Fruit fly (Drosophila melanogaster) whole organism, embryonic: Measurements from ENCODE around the gene Cyp4d20.

ENCODE experiments used
- Awh ChIP-seq: fragments of 200-800 bp; sonication (Bioruptor generic); IDR thresholded peaks from 2 replicates; pipeline ENCODE4, ENCODE4 v1.3.6; 2022; ENCODE audit warnings: missing biosample characterization, missing genetic modification characterization
- CG11504 ChIP-seq: fragments of 200-800 bp; sonication (Bioruptor generic); optimal IDR thresholded peaks from 3 replicates; lab custom pipeline; 2019; ENCODE audit warnings: missing biosample characterization, mild to moderate bottlenecking, missing genetic modification characterization, moderate library complexity
- CG12071 ChIP-seq: fragments of 200-800 bp; sonication (Bioruptor generic); optimal IDR thresholded peaks from 3 replicates; lab custom pipeline; 2018; ENCODE audit warnings: missing biosample characterization, mild to moderate bottlenecking, missing genetic modification characterization
- CG1233 ChIP-seq: fragments of 200-800 bp; sonication (Bioruptor generic); optimal IDR thresholded peaks from 4 replicates; lab custom pipeline; 2018; ENCODE audit warnings: missing biosample characterization, mild to moderate bottlenecking, missing genetic modification characterization
- CG12942 ChIP-seq: fragments of 200-800 bp; sonication (Bioruptor generic); optimal IDR thresholded peaks from 3 replicates; lab custom pipeline; 2016; ENCODE audit warnings: missing biosample characterization, missing genetic modification characterization
- CG15601 ChIP-seq: fragments of 200-800 bp; sonication (Bioruptor generic); optimal IDR thresholded peaks from 3 replicates; lab custom pipeline; 2019; ENCODE audit warnings: missing biosample characterization, mild to moderate bottlenecking, missing genetic modification characterization, moderate library complexity
- CG17568 ChIP-seq: fragments of 200-800 bp; sonication (Bioruptor generic); optimal IDR thresholded peaks from 2 replicates; lab custom pipeline; 2018; ENCODE audit warnings: missing biosample characterization, mild to moderate bottlenecking, missing genetic modification characterization, moderate library complexity
- CG1792 ChIP-seq: fragments of 200-800 bp; sonication (Bioruptor generic); optimal IDR thresholded peaks from 2 replicates; lab custom pipeline; 2016; ENCODE audit warnings: missing biosample characterization, missing genetic modification characterization
- CG18764 ChIP-seq: fragments of 200-800 bp; sonication (Bioruptor generic); optimal IDR thresholded peaks from 3 replicates; lab custom pipeline; 2016; ENCODE audit warnings: missing biosample characterization, missing genetic modification characterization
- CG30403 ChIP-seq: fragments of 200-800 bp; sonication (Bioruptor generic); optimal IDR thresholded peaks from 3 replicates; lab custom pipeline; 2016; ENCODE audit warnings: missing biosample characterization, missing genetic modification characterization
- CG4617 ChIP-seq: fragments of 200-800 bp; sonication (Bioruptor generic); optimal IDR thresholded peaks from 3 replicates; lab custom pipeline; 2016; ENCODE audit warnings: missing biosample characterization, missing genetic modification characterization, borderline replicate concordance
- CG7372 ChIP-seq: fragments of 200-800 bp; sonication (Bioruptor generic); IDR thresholded peaks from 2 replicates; pipeline ENCODE4 v1.3.6; 2022; ENCODE audit warnings: missing biosample characterization, missing genetic modification characterization
- CG7928 ChIP-seq: fragments of 200-800 bp; sonication (Bioruptor generic); optimal IDR thresholded peaks from 2 replicates; lab custom pipeline; 2017; ENCODE audit warnings: missing biosample characterization, mild to moderate bottlenecking, missing genetic modification characterization
- CG9437 ChIP-seq: fragments of 200-800 bp; sonication (Bioruptor generic); optimal IDR thresholded peaks from 2 replicates; lab custom pipeline; 2018; ENCODE audit warnings: missing biosample characterization, mild to moderate bottlenecking, missing genetic modification characterization
- Eip74EF ChIP-seq, 2 experiments: fragments of 200-800 bp in 1 of 2; fragments of >200 bp in 1 of 2; sonication (Bioruptor generic) in 1 of 2; optimal IDR thresholded peaks; 2 replicates each; lab custom pipeline; 2017 to 2019; ENCODE audit warnings: missing biosample characterization in 2 of 2, missing genetic modification characterization in 2 of 2, mild to moderate bottlenecking in 1 of 2, moderate library complexity in 1 of 2
- Ets65A ChIP-seq: fragments of 200-800 bp; sonication (Bioruptor generic); peaks from one replicate; lab custom pipeline; 2016; ENCODE audit warnings: missing biosample characterization, missing genetic modification characterization
- HLH54F ChIP-seq: fragments of 200-800 bp; sonication (Bioruptor generic); optimal IDR thresholded peaks from 3 replicates; lab custom pipeline; 2016; ENCODE audit warnings: missing biosample characterization, missing genetic modification characterization
- Hmr ChIP-seq: fragments of 200-800 bp; sonication (Bioruptor generic); optimal IDR thresholded peaks from 3 replicates; lab custom pipeline; 2017; ENCODE audit warnings: mild to moderate bottlenecking, missing biosample characterization, missing genetic modification reagents, missing genetic modification characterization
- Hr51 ChIP-seq, 2 experiments: fragments of 200-800 bp; sonication (Bioruptor generic); optimal IDR thresholded peaks; 2 replicates in 1 of 2; 3 replicates in 1 of 2; lab custom pipeline; 2016 to 2018; ENCODE audit warnings: missing biosample characterization in 2 of 2, missing genetic modification characterization in 2 of 2, mild to moderate bottlenecking in 1 of 2, moderate library complexity in 1 of 2
- Kr ChIP-seq: fragments of 200-800 bp; sonication (Bioruptor generic); optimal IDR thresholded peaks from 2 replicates; lab custom pipeline; 2017; ENCODE audit warnings: missing biosample characterization, mild to moderate bottlenecking, missing genetic modification characterization
- Lim3 ChIP-seq: fragments of 200-800 bp; sonication (Bioruptor generic); IDR thresholded peaks from 2 replicates; pipeline ENCODE4 v1.3.6; 2022; ENCODE audit warnings: missing biosample characterization, missing genetic modification characterization
- Med ChIP-seq: fragments of 200-800 bp; sonication (Bioruptor generic); peaks from one replicate; lab custom pipeline; 2016; ENCODE audit warnings: missing biosample characterization, missing genetic modification characterization, mild to moderate bottlenecking, inconsistent platforms, moderate library complexity
- Oaz ChIP-seq: fragments of 200-800 bp; sonication (Bioruptor generic); IDR thresholded peaks from 2 replicates; pipeline ENCODE4 v1.3.6; 2022; ENCODE audit warnings: missing biosample characterization, missing genetic modification characterization
- Pdp1 ChIP-seq, 2 experiments: fragments of 200-800 bp; sonication (Bioruptor generic); optimal IDR thresholded peaks; 3 replicates each; lab custom pipeline; 2016; ENCODE audit warnings: missing biosample characterization in 2 of 2, missing genetic modification characterization in 2 of 2, mild to moderate bottlenecking in 1 of 2, moderate library complexity in 1 of 2
- Sox102F ChIP-seq: fragments of 200-800 bp; sonication (Bioruptor generic); optimal IDR thresholded peaks from 2 replicates; lab custom pipeline; 2018; ENCODE audit warnings: missing biosample characterization, mild to moderate bottlenecking, missing genetic modification characterization, moderate library complexity
- Trl ChIP-seq, 3 experiments: fragments of >200 bp in 2 of 3; fragments of 200-800 bp in 1 of 3; sonication (Bioruptor generic) in 1 of 3; optimal IDR thresholded peaks; 2 replicates in 1 of 3; 3 replicates in 2 of 3; lab custom pipeline; 2016 to 2017; ENCODE audit warnings: missing biosample characterization in 1 of 3, missing genetic modification characterization in 1 of 3
- ab ChIP-seq: fragments of 200-800 bp; sonication (Bioruptor generic); optimal IDR thresholded peaks from 2 replicates; lab custom pipeline; 2016; ENCODE audit warnings: missing biosample characterization, missing genetic modification characterization
- chinmo ChIP-seq: fragments of 200-800 bp; sonication (Bioruptor generic); IDR thresholded peaks from 4 replicates; pipeline ENCODE4 v1.3.6; 2022; ENCODE audit warnings: missing biosample characterization, missing genetic modification characterization; ENCODE audit not compliant: partially characterized antibody
- crc ChIP-seq: fragments of 200-800 bp; sonication (Bioruptor generic); optimal IDR thresholded peaks from 2 replicates; lab custom pipeline; 2016; ENCODE audit warnings: missing biosample characterization, missing genetic modification characterization
- croc ChIP-seq: fragments of 200-800 bp; sonication (Bioruptor generic); conservative IDR thresholded peaks from 3 replicates; pipeline ENCODE4 v1.3.6; 2022; ENCODE audit warnings: missing biosample characterization, missing genetic modification characterization
- cwo ChIP-seq: fragments of 200-800 bp; sonication (Bioruptor generic); optimal IDR thresholded peaks from 3 replicates; lab custom pipeline; 2017; ENCODE audit warnings: missing biosample characterization, missing genetic modification characterization, mild to moderate bottlenecking, moderate library complexity, missing genetic modification reagents
- dm ChIP-seq: fragments of 200-800 bp; sonication (Bioruptor generic); optimal IDR thresholded peaks from 3 replicates; lab custom pipeline; 2016; ENCODE audit warnings: missing biosample characterization, missing genetic modification characterization
- emc ChIP-seq: fragments of 200-800 bp; sonication (Bioruptor generic); optimal IDR thresholded peaks from 2 replicates; lab custom pipeline; 2016; ENCODE audit warnings: missing biosample characterization, missing genetic modification characterization
- en ChIP-seq: fragments of 200-800 bp; sonication (Bioruptor generic); optimal IDR thresholded peaks from 2 replicates; lab custom pipeline; 2016; ENCODE audit warnings: missing biosample characterization, missing genetic modification characterization
- ewg ChIP-seq: fragments of 200-800 bp; sonication (Bioruptor generic); optimal IDR thresholded peaks from 3 replicates; lab custom pipeline; 2017; ENCODE audit warnings: mild to moderate bottlenecking, missing biosample characterization, missing genetic modification reagents, missing genetic modification characterization
- fu2 ChIP-seq: fragments of 200-800 bp; sonication (Bioruptor generic); optimal IDR thresholded peaks from 2 replicates; lab custom pipeline; 2016; ENCODE audit warnings: missing biosample characterization, missing genetic modification characterization
- gfzf ChIP-seq: fragments of 200-800 bp; sonication (Bioruptor generic); optimal IDR thresholded peaks from 2 replicates; lab custom pipeline; 2016; ENCODE audit warnings: missing biosample characterization, mild to moderate bottlenecking, missing genetic modification characterization, moderate library complexity
- h ChIP-seq: fragments of >200 bp; optimal IDR thresholded peaks from 2 replicates; lab custom pipeline; 2017
- kah ChIP-seq: fragments of 200-800 bp; sonication (Bioruptor generic); optimal IDR thresholded peaks from 2 replicates; lab custom pipeline; 2018; ENCODE audit warnings: missing biosample characterization, mild to moderate bottlenecking, missing genetic modification characterization
- lmd ChIP-seq: fragments of 200-800 bp; sonication (Bioruptor generic); IDR thresholded peaks from 2 replicates; pipeline ENCODE4 v1.3.6; 2022; ENCODE audit warnings: missing biosample characterization, missing genetic modification characterization
- otp ChIP-seq: fragments of 200-800 bp; sonication (Bioruptor generic); IDR thresholded peaks from 3 replicates; pipeline ENCODE4, ENCODE4 v1.3.6; 2022; ENCODE audit warnings: missing biosample characterization, missing genetic modification characterization
- phol ChIP-seq: fragments of 200-800 bp; sonication (Bioruptor generic); optimal IDR thresholded peaks from 3 replicates; lab custom pipeline; 2018; ENCODE audit warnings: missing biosample characterization, mild to moderate bottlenecking, missing genetic modification characterization, moderate library complexity
- pita ChIP-seq: fragments of 200-800 bp; sonication (Bioruptor generic); optimal IDR thresholded peaks from 2 replicates; lab custom pipeline; 2017; ENCODE audit warnings: missing biosample characterization, mild to moderate bottlenecking, missing genetic modification characterization
- pros ChIP-seq: fragments of 200-800 bp; sonication (Bioruptor generic); optimal IDR thresholded peaks from 3 replicates; lab custom pipeline; 2019; ENCODE audit warnings: missing biosample characterization, mild to moderate bottlenecking, missing genetic modification characterization, moderate library complexity
- ranshi ChIP-seq: fragments of 200-800 bp; sonication (Bioruptor generic); IDR thresholded peaks from 2 replicates; pipeline ENCODE4 v1.3.6; 2022; ENCODE audit warnings: missing biosample characterization, missing genetic modification characterization
- scrt ChIP-seq: fragments of 200-800 bp; sonication (Bioruptor generic); optimal IDR thresholded peaks from 2 replicates; lab custom pipeline; 2018; ENCODE audit warnings: missing biosample characterization, mild to moderate bottlenecking, missing genetic modification characterization, moderate library complexity
- sd ChIP-seq: fragments of 200-800 bp; sonication (Bioruptor generic); optimal IDR thresholded peaks from 3 replicates; lab custom pipeline; 2018; ENCODE audit warnings: missing biosample characterization, mild to moderate bottlenecking, missing genetic modification characterization, moderate library complexity
- sens-2 ChIP-seq: fragments of 200-800 bp; sonication (Bioruptor generic); IDR thresholded peaks from 2 replicates; pipeline ENCODE4 v1.3.6; 2022; ENCODE audit warnings: missing biosample characterization, missing genetic modification characterization
- sug ChIP-seq: fragments of 200-800 bp; optimal IDR thresholded peaks from 2 replicates; lab custom pipeline; 2019; ENCODE audit warnings: missing biosample characterization, mild to moderate bottlenecking, missing genetic modification characterization, moderate library complexity
- trem ChIP-seq: fragments of 200-800 bp; optimal IDR thresholded peaks from 3 replicates; lab custom pipeline; 2019; ENCODE audit warnings: missing biosample characterization, mild to moderate bottlenecking, missing genetic modification characterization, moderate library complexity
- z ChIP-seq: fragments of 200-800 bp; sonication (Bioruptor generic); IDR thresholded peaks from 3 replicates; pipeline ENCODE4 v1.3.6; 2022; ENCODE audit warnings: missing biosample characterization, missing genetic modification characterization

The Cyp4d20 gene

dm6 chr3L:2469660-2470059, 8.6 kb downstream of the Cyp4d20 start (continued):
- TF ChIP-seq CG12071 = peak; percentile 32
- no peak for TF ChIP-seq CG11504 (tag; lab: Kevin White, UChicago)
- TF ChIP-seq CG1792 (GFP tag; lab: Kevin White, UChicago) = no peak
- no peak for TF ChIP-seq ranshi
- TF ChIP-seq CG12942 = no peak
- no peak for TF ChIP-seq Hr51 (GFP tag; optimal IDR thresholded peaks at IDR 0.05; lab: Kevin White, UChicago)
- peak; percentile 25 for TF ChIP-seq Hmr
- no peak for TF ChIP-seq Kr (GFP tag; lab: Kevin White, UChicago)
- TF ChIP-seq Ets65A (GFP tag; lab: Kevin White, UChicago) = peak; percentile 88
- no peak for TF ChIP-seq Lim3 (GFP tag; lab: Robert Waterston, UW)
- no peak for TF ChIP-seq Oaz (GFP tag; lab: Robert Waterston, UW)
- no peak for TF ChIP-seq en
- no peak for TF ChIP-seq fu2 (GFP tag; lab: Kevin White, UChicago)
- TF ChIP-seq pros (GFP tag; lab: Kevin White, UChicago) = no peak
- TF ChIP-seq scrt (GFP tag; lab: Kevin White, UChicago) = no peak
- peak; percentile 8 for TF ChIP-seq CG15601 (tag; lab: Kevin White, UChicago)
- TF ChIP-seq chinmo (GFP tag; lab: Robert Waterston, UW) = 0 out of 4 replicates have a peak, but pooled peaks have one; percentile 43
- TF ChIP-seq Eip74EF (GFP tag; optimal IDR thresholded peaks at IDR 0.05; lab: Kevin White, UChicago) = no peak
- TF ChIP-seq Sox102F = no peak
- TF ChIP-seq sug (tag; lab: Kevin White, UChicago) = no peak
- no peak for TF ChIP-seq lmd (GFP tag; lab: Robert Waterston, UW)
- TF ChIP-seq ab (GFP tag; lab: Kevin White, UChicago) = no peak
- no peak for TF ChIP-seq croc (GFP tag; lab: Robert Waterston, UW)
- TF ChIP-seq kah (GFP tag; lab: Kevin White, UChicago) = no peak
- no peak for TF ChIP-seq trem (tag; lab: Kevin White, UChicago)
- no peak for TF ChIP-seq CG7928 (GFP tag; lab: Kevin White, UChicago)
- TF ChIP-seq phol (tag; lab: Kevin White, UChicago) = no peak
- TF ChIP-seq CG1233 (GFP tag; lab: Kevin White, UChicago) = no peak
- no peak for TF ChIP-seq Trl (optimal IDR thresholded peaks at IDR 0.05; lab: Kevin White, UChicago)
- TF ChIP-seq Trl (GFP tag; optimal IDR thresholded peaks at IDR 0.05; lab: Kevin White, UChicago) = no peak
- no peak for TF ChIP-seq ewg (GFP tag; lab: Kevin White, UChicago)
- TF ChIP-seq h (lab: Kevin White, UChicago) = no peak
- no peak for TF ChIP-seq z (GFP tag; lab: Robert Waterston, UW)
- peak in 1 of 2 experiments; percentile 37 for TF ChIP-seq Pdp1 (GFP tag; optimal IDR thresholded peaks at IDR 0.05; lab: Kevin White, UChicago)
- no peak for TF ChIP-seq HLH54F
- TF ChIP-seq Med (GFP tag; lab: Kevin White, UChicago) = peak; percentile 74
- no peak for TF ChIP-seq crc (GFP tag; lab: Kevin White, UChicago)
- no peak for TF ChIP-seq CG18764 (GFP tag; lab: Kevin White, UChicago)
- no peak for TF ChIP-seq CG30403 (GFP tag; lab: Kevin White, UChicago)
- TF ChIP-seq gfzf (GFP tag; lab: Kevin White, UChicago) = no peak
- TF ChIP-seq CG4617 (GFP tag; lab: Kevin White, UChicago) = no peak
- TF ChIP-seq Awh (GFP tag; lab: Robert Waterston, UW) = no peak
- no peak for TF ChIP-seq sens-2 (GFP tag; lab: Robert Waterston, UW)
- no peak for TF ChIP-seq CG7372 (GFP tag; lab: Robert Waterston, UW)
- TF ChIP-seq sd (tag; lab: Kevin White, UChicago) = no peak
- TF ChIP-seq pita (GFP tag; lab: Kevin White, UChicago) = no peak
- TF ChIP-seq CG9437 (GFP tag; lab: Kevin White, UChicago) = no peak
- TF ChIP-seq CG17568 = peak; percentile 56
- TF ChIP-seq otp (GFP tag; lab: Robert Waterston, UW) = no peak
- TF ChIP-seq cwo (GFP tag; lab: Kevin White, UChicago) = no peak
- no peak for TF ChIP-seq emc
- no peak for TF ChIP-seq dm (GFP tag; lab: Kevin White, UChicago)
